Worm (Caenorhabditis elegans) whole organism, young adult: ENCODE results near the gene rei-2.

Experiments used
- B0035.1 ChIP-seq: sonication (generic microtip); optimal IDR thresholded peaks from 2 replicates; lab custom pipeline; 2016; ENCODE audit warnings: missing genetic modification characterization, mild to moderate bottlenecking, missing compliant biosample characterization, missing genotype, missing genetic modification reagents
- B0261.1 ChIP-seq: sonication (generic microtip); optimal IDR thresholded peaks from 2 replicates; lab custom pipeline; 2016; ENCODE audit warnings: mild to moderate bottlenecking, missing genetic modification characterization, moderate library complexity, missing compliant biosample characterization
- F22D6.2 ChIP-seq: sonication (generic microtip); optimal IDR thresholded peaks from 2 replicates; lab custom pipeline; 2016; ENCODE audit warnings: mild to moderate bottlenecking, missing genetic modification characterization, missing compliant biosample characterization
- K12H6.12 ChIP-seq: fragments of 200-800 bp; sonication (Bioruptor generic); optimal IDR thresholded peaks from 2 replicates; lab custom pipeline; 2018; ENCODE audit warnings: mild to moderate bottlenecking, missing genetic modification characterization, missing compliant biosample characterization
- Y56A3A.18 ChIP-seq: fragments of 200-800 bp; sonication (Bioruptor generic); IDR thresholded peaks from 2 replicates; pipeline ENCODE4 v1.3.6; 2022; ENCODE audit warnings: missing genetic modification reagents, missing genetic modification characterization, missing compliant biosample characterization
- akir-1 ChIP-seq: fragments of 200-800 bp; sonication (Bioruptor generic); optimal IDR thresholded peaks from 2 replicates; lab custom pipeline; 2018; ENCODE audit warnings: mild to moderate bottlenecking, missing genetic modification characterization, moderate library complexity, missing compliant biosample characterization
- aptf-2 ChIP-seq: fragments of 200-800 bp; sonication (Bioruptor generic); conservative IDR thresholded peaks from 2 replicates; pipeline ENCODE4 v1.3.6; 2022; ENCODE audit warnings: missing genetic modification reagents, missing genetic modification characterization, missing compliant biosample characterization
- athp-1 ChIP-seq: sonication (generic microtip); optimal IDR thresholded peaks from 2 replicates; lab custom pipeline; 2017; ENCODE audit warnings: mild to moderate bottlenecking, missing genetic modification characterization, missing compliant biosample characterization
- attf-5 ChIP-seq: fragments of 200-800 bp; sonication (Bioruptor generic); optimal IDR thresholded peaks from 2 replicates; lab custom pipeline; 2018; ENCODE audit warnings: mild to moderate bottlenecking, missing genetic modification characterization, missing compliant biosample characterization
- ccch-3 ChIP-seq: fragments of 200-800 bp; sonication (Bioruptor generic); optimal IDR thresholded peaks from 2 replicates; lab custom pipeline; 2018; ENCODE audit warnings: mild to moderate bottlenecking, missing genetic modification characterization, missing compliant biosample characterization
- cebp-1 ChIP-seq, 2 experiments: fragments of 200-800 bp in 1 of 2; sonication (Bioruptor generic) in 1 of 2; sonication (generic microtip) in 1 of 2; IDR thresholded peaks in 1 of 2; optimal IDR thresholded peaks in 1 of 2; 2 replicates each; pipeline versions ENCODE4 v1.3.6 to Lab custom; 2017 to 2022; ENCODE audit warnings: missing compliant biosample characterization in 2 of 2, missing genetic modification characterization in 2 of 2, mild to moderate bottlenecking in 1 of 2, missing genetic modification reagents in 1 of 2, moderate library complexity in 1 of 2
- ceh-27 ChIP-seq: fragments of 200-800 bp; sonication (Bioruptor generic); optimal IDR thresholded peaks from 2 replicates; lab custom pipeline; 2018; ENCODE audit warnings: mild to moderate bottlenecking, missing genetic modification characterization, moderate library complexity, missing compliant biosample characterization
- chd-7 ChIP-seq: sonication (generic microtip); optimal IDR thresholded peaks from 2 replicates; lab custom pipeline; 2016; ENCODE audit warnings: mild to moderate bottlenecking, missing genetic modification characterization, moderate library complexity, missing compliant biosample characterization
- dox-1 ChIP-seq: fragments of 200-800 bp; sonication (Bioruptor generic); IDR thresholded peaks from 2 replicates; pipeline ENCODE4 v1.3.6; 2022; ENCODE audit warnings: missing genetic modification reagents, missing genetic modification characterization, missing compliant biosample characterization
- egrh-3 ChIP-seq: fragments of 200-800 bp; sonication (Bioruptor generic); IDR thresholded peaks from 2 replicates; pipeline ENCODE4 v1.3.6; 2022; ENCODE audit warnings: missing genetic modification reagents, missing genetic modification characterization, missing compliant biosample characterization
- ekl-4 ChIP-seq: fragments of 200-800 bp; sonication (Bioruptor generic); IDR thresholded peaks from 2 replicates; pipeline ENCODE4 v1.3.6; 2022; ENCODE audit warnings: missing genetic modification reagents, missing genetic modification characterization, missing compliant biosample characterization
- hmg-1.2 ChIP-seq: fragments of 200-800 bp; sonication (Bioruptor generic); IDR thresholded peaks from 2 replicates; pipeline ENCODE4 v1.3.6; 2022; ENCODE audit warnings: missing genetic modification reagents, missing genetic modification characterization, missing compliant biosample characterization
- hmg-20 ChIP-seq: fragments of 200-800 bp; sonication (Bioruptor generic); IDR thresholded peaks from 2 replicates; pipeline ENCODE4 v1.3.6; 2022; ENCODE audit warnings: missing genetic modification reagents, missing genetic modification characterization, missing compliant biosample characterization
- lag-1 ChIP-seq: fragments of 200-800 bp; sonication (Bioruptor generic); IDR thresholded peaks from 2 replicates; pipeline ENCODE4 v1.3.6; 2022; ENCODE audit warnings: missing genetic modification reagents, missing genetic modification characterization, missing compliant biosample characterization
- let-607 ChIP-seq, 2 experiments: fragments of 200-800 bp in 1 of 2; sonication (Bioruptor generic) in 1 of 2; sonication (generic microtip) in 1 of 2; optimal IDR thresholded peaks; 2 replicates each; lab custom pipeline; 2016 to 2018; ENCODE audit warnings: mild to moderate bottlenecking in 2 of 2, missing compliant biosample characterization in 2 of 2, missing genetic modification characterization in 2 of 2, moderate library complexity in 2 of 2, missing genotype in 1 of 2
- lin-26 ChIP-seq: fragments of 200-800 bp; sonication (Bioruptor generic); IDR thresholded peaks from 2 replicates; pipeline ENCODE4 v1.3.6; 2022; ENCODE audit warnings: missing genetic modification reagents, missing genetic modification characterization, missing compliant biosample characterization
- lin-40 ChIP-seq: sonication (generic microtip); optimal IDR thresholded peaks from 2 replicates; lab custom pipeline; 2016; ENCODE audit warnings: missing genetic modification characterization, mild to moderate bottlenecking, missing compliant biosample characterization, missing genotype, missing genetic modification reagents
- lin-54 ChIP-seq: fragments of 200-800 bp; sonication (Bioruptor generic); optimal IDR thresholded peaks from 2 replicates; lab custom pipeline; 2018; ENCODE audit warnings: mild to moderate bottlenecking, missing genetic modification characterization, missing compliant biosample characterization
- lsl-1 ChIP-seq: fragments of 200-800 bp; sonication (Bioruptor generic); optimal IDR thresholded peaks from 2 replicates; lab custom pipeline; 2018; ENCODE audit warnings: mild to moderate bottlenecking, missing genetic modification characterization, moderate library complexity, missing compliant biosample characterization
- mcd-1 ChIP-seq: fragments of 200-800 bp; sonication (Bioruptor generic); IDR thresholded peaks from 2 replicates; pipeline ENCODE4 v1.3.6; 2022; ENCODE audit warnings: missing genetic modification reagents, missing genetic modification characterization, missing compliant biosample characterization
- mes-4 ChIP-seq: sonication (generic microtip); optimal IDR thresholded peaks from 2 replicates; lab custom pipeline; 2016; ENCODE audit warnings: missing genotype, missing genetic modification characterization, missing compliant biosample characterization
- nfyb-1 ChIP-seq: fragments of 200-800 bp; sonication (Bioruptor generic); IDR thresholded peaks from 2 replicates; pipeline ENCODE4 v1.3.6; 2022; ENCODE audit warnings: missing genetic modification reagents, missing genetic modification characterization, missing compliant biosample characterization
- nhr-179 ChIP-seq: sonication (generic microtip); optimal IDR thresholded peaks from 2 replicates; lab custom pipeline; 2016; ENCODE audit warnings: mild to moderate bottlenecking, missing genetic modification characterization, missing compliant biosample characterization
- nhr-80 ChIP-seq: sonication (generic microtip); optimal IDR thresholded peaks from 2 replicates; lab custom pipeline; 2016; ENCODE audit warnings: missing genetic modification characterization, missing compliant biosample characterization
- pbrm-1 ChIP-seq: fragments of 200-800 bp; sonication (Bioruptor generic); IDR thresholded peaks from 2 replicates; pipeline ENCODE4 v1.3.6; 2022; ENCODE audit warnings: missing genetic modification reagents, missing genetic modification characterization, missing compliant biosample characterization
- rcor-1 ChIP-seq: fragments of 200-800 bp; sonication (Bioruptor generic); IDR thresholded peaks from 2 replicates; pipeline ENCODE4 v1.3.6; 2022; ENCODE audit warnings: missing genetic modification reagents, missing genetic modification characterization, missing compliant biosample characterization
- rec-8 ChIP-seq, 2 experiments: sonication (generic microtip); optimal IDR thresholded peaks; 2 replicates each; lab custom pipeline; 2016; ENCODE audit warnings: mild to moderate bottlenecking in 2 of 2, missing genetic modification characterization in 2 of 2, missing genetic modification reagents in 2 of 2, missing genotype in 2 of 2, missing biosample characterization in 1 of 2, missing compliant biosample characterization in 1 of 2, moderate library complexity in 1 of 2
- rpc-1 ChIP-seq, 2 experiments: fragments of 150-350 bp in 1 of 2; sonication (generic microtip) in 1 of 2; optimal IDR thresholded peaks; 2 replicates each; lab custom pipeline; 2014 to 2018; ENCODE audit warnings: missing biosample characterization in 1 of 2, missing genetic modification characterization in 1 of 2, missing genetic modification reagents in 1 of 2, missing genotype in 1 of 2
- snpc-1.1 ChIP-seq: sonication (generic microtip); optimal IDR thresholded peaks from 2 replicates; lab custom pipeline; 2017; ENCODE audit warnings: missing genetic modification characterization, mild to moderate bottlenecking, missing compliant biosample characterization, antibody characterized with exemption, moderate library complexity, missing genotype, missing genetic modification reagents; ENCODE audit not compliant: insufficient read depth
- snpc-1.3 ChIP-seq: sonication (generic microtip); optimal IDR thresholded peaks from 2 replicates; lab custom pipeline; 2017; ENCODE audit warnings: missing genetic modification characterization, mild to moderate bottlenecking, missing compliant biosample characterization, antibody characterized with exemption, moderate library complexity, missing genotype, missing genetic modification reagents; ENCODE audit not compliant: insufficient read depth
- snpc-4 ChIP-seq, 5 experiments: fragments of 150-350 bp in 1 of 5; sonication (generic microtip) in 4 of 5; optimal IDR thresholded peaks; 2 replicates each; lab custom pipeline; 2014 to 2018; ENCODE audit warnings: missing genetic modification characterization in 5 of 5, missing biosample characterization in 3 of 5, antibody characterized with exemption in 2 of 5, mild to moderate bottlenecking in 2 of 5, missing compliant biosample characterization in 2 of 5, missing genotype in 2 of 5, moderate library complexity in 2 of 5, missing genetic modification reagents in 1 of 5
- tbp1 ChIP-seq: fragments of 200-800 bp; sonication (Bioruptor generic); optimal IDR thresholded peaks from 2 replicates; lab custom pipeline; 2018; ENCODE audit warnings: mild to moderate bottlenecking, missing genetic modification characterization, missing compliant biosample characterization
- zfh-2 ChIP-seq: fragments of 200-800 bp; sonication (Bioruptor generic); conservative IDR thresholded peaks from 2 replicates; pipeline ENCODE4 v1.3.6; 2022; ENCODE audit warnings: missing genetic modification reagents, missing genetic modification characterization, missing compliant biosample characterization
- ztf-18 ChIP-seq: sonication (generic microtip); optimal IDR thresholded peaks from 2 replicates; lab custom pipeline; 2016; ENCODE audit warnings: missing genotype, mild to moderate bottlenecking, missing genetic modification characterization, missing compliant biosample characterization
- ztf-25 ChIP-seq: fragments of 200-800 bp; sonication (Bioruptor generic); IDR thresholded peaks from 2 replicates; pipeline ENCODE4 v1.3.6; 2022; ENCODE audit warnings: missing genetic modification reagents, missing genetic modification characterization, missing compliant biosample characterization
- ztf-3 ChIP-seq: fragments of 200-800 bp; sonication (Bioruptor generic); optimal IDR thresholded peaks from 2 replicates; lab custom pipeline; 2018; ENCODE audit warnings: mild to moderate bottlenecking, missing genetic modification characterization, missing compliant biosample characterization

The rei-2 gene

DNA sequence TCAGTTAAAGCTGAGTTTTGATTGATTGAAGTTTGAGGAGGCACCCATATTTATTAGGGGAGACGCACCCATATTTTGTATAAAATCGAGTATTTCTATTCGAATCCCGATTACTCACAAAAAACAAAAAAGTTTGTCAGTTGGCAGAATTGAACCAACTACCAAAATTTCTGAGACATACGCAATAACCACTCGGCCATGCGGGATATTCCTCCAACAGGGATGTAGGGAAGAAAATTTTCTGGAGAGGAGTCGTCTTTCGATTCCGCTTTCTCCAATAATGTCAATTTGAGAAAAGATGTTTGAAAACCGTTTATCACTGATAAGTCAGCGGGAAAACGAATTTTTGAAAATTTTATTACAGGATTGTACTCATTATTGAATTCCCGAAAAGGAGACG, 17.4 kb downstream of the rei-2 start:
- peak; percentile 44; the same call in 1 of the 2 replicates for TF ChIP-seq rcor-1 (GFP tag; lab: Robert Waterston, UW)
- TF ChIP-seq Y56A3A.18 (GFP tag; lab: Robert Waterston, UW) = peak; percentile 68; the same call in 1 of the 2 replicates
- peak; percentile 61; the same call in 1 of the 2 replicates for TF ChIP-seq hmg-1.2 (GFP tag; lab: Robert Waterston, UW)
- TF ChIP-seq lin-26 = peak; percentile 71
- TF ChIP-seq nfyb-1 (GFP tag; lab: Robert Waterston, UW) = peak; percentile 45; the same call in 1 of the 2 replicates
- TF ChIP-seq tbp1 (GFP tag; lab: Kevin White, UChicago) = peak; percentile 80
- peak; percentile 31 for TF ChIP-seq rpc-1 (optimal IDR thresholded peaks at IDR 0.05; lab: Kevin White, UChicago)
- peak; percentile 58 for TF ChIP-seq rpc-1 (tag; optimal IDR thresholded peaks at IDR 0.05; lab: Kevin White, UChicago)
- TF ChIP-seq ztf-25 (GFP tag; lab: Robert Waterston, UW) = 0 out of 2 replicates have a peak, but pooled peaks have one; percentile 27
- TF ChIP-seq B0261.1 (tag; lab: Kevin White, UChicago) = peak; percentile 55
- peak; percentile 66 for TF ChIP-seq dox-1

DNA sequence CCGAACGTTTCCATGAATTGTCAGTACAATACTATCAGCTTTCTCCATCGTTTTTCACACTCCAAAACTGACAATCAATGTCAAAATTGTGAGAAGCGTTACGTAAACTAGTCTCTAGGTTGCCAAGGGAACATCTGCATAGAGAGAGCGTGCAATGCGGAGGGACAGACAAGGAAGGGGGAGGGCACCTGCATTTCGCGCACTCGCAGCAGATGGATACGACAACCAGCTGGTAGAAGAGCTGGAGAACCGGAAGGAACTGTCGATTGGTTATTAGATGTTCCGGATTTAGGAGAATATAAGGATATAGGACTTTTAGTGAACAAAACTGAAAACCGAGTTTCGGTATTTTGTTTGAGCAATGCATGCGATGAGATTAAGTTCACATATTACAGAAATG, 19.0 kb downstream of the rei-2 start, which contains the start of gene mksr-1:
TSS of gene mksr-1 (minus strand) at position 144 of the 400 bp plus-strand sequence.
- TF ChIP-seq lin-54 (GFP tag; lab: Kevin White, UChicago) (no peak), zfh-2 (GFP tag; lab: Robert Waterston, UW) (0 out of 2 replicates have a peak, but pooled peaks have one; percentile 12), egrh-3 (0 out of 2 replicates have a peak, but pooled peaks have one; percentile 16), K12H6.12 (no peak)

DNA sequence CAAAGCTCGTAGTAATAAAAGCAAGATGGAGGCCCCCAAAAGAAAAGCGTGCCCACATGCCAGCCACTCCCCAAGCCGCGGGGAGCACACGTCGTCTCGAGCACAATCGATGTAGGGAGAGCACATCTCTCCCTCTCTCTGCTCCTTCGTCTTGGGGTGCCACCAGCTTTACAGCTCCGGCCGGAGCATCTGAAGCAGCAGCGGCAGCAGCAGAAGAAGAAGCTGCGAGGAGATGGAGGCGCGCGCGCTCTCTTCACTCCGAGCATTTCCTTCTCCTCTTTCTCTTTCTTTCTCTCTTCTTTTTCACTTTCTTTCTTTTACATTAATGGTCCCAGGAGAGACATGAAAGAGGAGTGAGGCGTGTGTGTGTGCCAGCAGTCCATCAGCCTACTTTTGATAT, 23.9 kb downstream of the rei-2 start:
- no peak for TF ChIP-seq snpc-4 (GFP tag; optimal IDR thresholded peaks at IDR 0.05; lab: Kevin White, UChicago)
- TF ChIP-seq snpc-4 (tag; optimal IDR thresholded peaks at IDR 0.05; lab: Kevin White, UChicago) = no peak
- no peak for TF ChIP-seq ztf-18 (tag; lab: Kevin White, UChicago)
- no peak for TF ChIP-seq cebp-1 (GFP tag; IDR thresholded peaks at IDR 0.05; lab: Robert Waterston, UW)
- TF ChIP-seq cebp-1 (tag; optimal IDR thresholded peaks at IDR 0.05; lab: Kevin White, UChicago) = peak; percentile 46
- peak; percentile 52 for TF ChIP-seq mcd-1 (GFP tag; lab: Robert Waterston, UW)
- no peak for TF ChIP-seq let-607 (tag; optimal IDR thresholded peaks at IDR 0.05; lab: Kevin White, UChicago)
- TF ChIP-seq snpc-1.1 (tag; lab: Kevin White, UChicago) = no peak
- no peak for TF ChIP-seq dox-1
- TF ChIP-seq egrh-3 = peak; percentile 92
- peak; percentile 98 for TF ChIP-seq zfh-2 (GFP tag; lab: Robert Waterston, UW)
- no peak for TF ChIP-seq hmg-20 (GFP tag; lab: Robert Waterston, UW)
- no peak for TF ChIP-seq lag-1 (GFP tag; lab: Robert Waterston, UW)
- no peak for TF ChIP-seq nhr-179 (tag; lab: Kevin White, UChicago)
- no peak for TF ChIP-seq mes-4 (tag; lab: Kevin White, UChicago)
- TF ChIP-seq snpc-1.3 (tag; lab: Kevin White, UChicago) = no peak
- TF ChIP-seq aptf-2 (GFP tag; lab: Robert Waterston, UW) = no peak
- TF ChIP-seq attf-5 (GFP tag; lab: Kevin White, UChicago) = no peak
- no peak for TF ChIP-seq ztf-25 (GFP tag; lab: Robert Waterston, UW)
- no peak for TF ChIP-seq athp-1
- peak; percentile 72 for TF ChIP-seq K12H6.12
- TF ChIP-seq pbrm-1 (GFP tag; lab: Robert Waterston, UW) = peak; percentile 29; the same call in 1 of the 2 replicates
- TF ChIP-seq akir-1 = no peak
- no peak for TF ChIP-seq lsl-1 (GFP tag; lab: Kevin White, UChicago)
- TF ChIP-seq B0035.1 = no peak
- no peak for TF ChIP-seq ccch-3 (GFP tag; lab: Kevin White, UChicago)
- peak; percentile 34; the same call in 1 of the 2 replicates for TF ChIP-seq hmg-1.2 (GFP tag; lab: Robert Waterston, UW)
- no peak for TF ChIP-seq rec-8 (tag; optimal IDR thresholded peaks at IDR 0.05; lab: Kevin White, UChicago)
- no peak for TF ChIP-seq ztf-3
- TF ChIP-seq Y56A3A.18 (GFP tag; lab: Robert Waterston, UW) = no peak
- TF ChIP-seq lin-40 = peak; percentile 50
- peak; percentile 63 for TF ChIP-seq chd-7 (tag; lab: Kevin White, UChicago)
- no peak for TF ChIP-seq ekl-4 (GFP tag; lab: Robert Waterston, UW)
- TF ChIP-seq F22D6.2 = no peak
- TF ChIP-seq nhr-80 (tag; lab: Kevin White, UChicago) = no peak
- TF ChIP-seq ceh-27 (GFP tag; lab: Kevin White, UChicago) = no peak
